Fruit fly (Drosophila melanogaster) whole organism, embryonic: ENCODE measurements around the gene Hsp67Ba.

Experiments
- Adf1 ChIP-seq: fragments of 200-800 bp; sonication (Bioruptor generic); IDR thresholded peaks from 2 replicates; pipeline ENCODE4 v1.3.6; 2022; ENCODE audit warnings: missing biosample characterization, missing genetic modification characterization
- Atf6 ChIP-seq: fragments of 200-800 bp; sonication (Bioruptor generic); IDR thresholded peaks from 2 replicates; pipeline ENCODE4 v1.3.6; 2022; ENCODE audit warnings: missing biosample characterization, missing genetic modification characterization
- B-H1 ChIP-seq: fragments of 200-800 bp; sonication (Bioruptor generic); IDR thresholded peaks from 3 replicates; pipeline ENCODE4 v1.3.6; 2022; ENCODE audit warnings: missing biosample characterization, missing genetic modification characterization
- CG10321 ChIP-seq: fragments of 200-800 bp; sonication (Bioruptor generic); IDR thresholded peaks from 2 replicates; pipeline ENCODE4 v1.3.6; 2022; ENCODE audit warnings: missing biosample characterization, missing genetic modification characterization
- CG10565 ChIP-seq: fragments of 200-800 bp; sonication (Bioruptor generic); optimal IDR thresholded peaks from 3 replicates; lab custom pipeline; 2016; ENCODE audit warnings: missing biosample characterization, mild to moderate bottlenecking, missing genetic modification characterization
- CG11695 ChIP-seq: fragments of 200-800 bp; sonication (Bioruptor generic); IDR thresholded peaks from 3 replicates; pipeline ENCODE4 v1.3.6; 2022; ENCODE audit warnings: missing biosample characterization, missing genetic modification characterization
- CG12236 ChIP-seq: fragments of 200-800 bp; sonication (Bioruptor generic); optimal IDR thresholded peaks from 2 replicates; lab custom pipeline; 2016; ENCODE audit warnings: missing biosample characterization, missing genetic modification characterization
- CG15479 ChIP-seq: fragments of 200-800 bp; sonication (Bioruptor generic); optimal IDR thresholded peaks from 3 replicates; lab custom pipeline; 2019; ENCODE audit warnings: missing biosample characterization, mild to moderate bottlenecking, missing genetic modification characterization, moderate library complexity
- CG15696 ChIP-seq: fragments of 200-800 bp; sonication (Bioruptor generic); optimal IDR thresholded peaks from 2 replicates; lab custom pipeline; 2019; ENCODE audit warnings: missing biosample characterization, mild to moderate bottlenecking, missing genetic modification characterization, moderate library complexity
- CG1832 ChIP-seq: fragments of 200-800 bp; sonication (Bioruptor generic); optimal IDR thresholded peaks from 2 replicates; lab custom pipeline; 2017; ENCODE audit warnings: missing biosample characterization, mild to moderate bottlenecking, missing genetic modification characterization, inconsistent platforms
- CG2889 ChIP-seq: fragments of 200-800 bp; sonication (Bioruptor generic); IDR thresholded peaks from 3 replicates; pipeline ENCODE4 v1.3.6; 2022; ENCODE audit warnings: missing biosample characterization, missing genetic modification characterization
- CG34376 ChIP-seq: fragments of 200-800 bp; sonication (Bioruptor generic); optimal IDR thresholded peaks from 2 replicates; lab custom pipeline; 2018; ENCODE audit warnings: missing biosample characterization, mild to moderate bottlenecking, missing genetic modification characterization
- CG34422 ChIP-seq: fragments of 200-800 bp; sonication (Bioruptor generic); IDR thresholded peaks from 3 replicates; pipeline ENCODE4 v1.3.6; 2022; ENCODE audit warnings: missing biosample characterization, missing genetic modification characterization
- CG4282 ChIP-seq: fragments of 200-800 bp; sonication (Bioruptor generic); optimal IDR thresholded peaks from 2 replicates; lab custom pipeline; 2016; ENCODE audit warnings: missing biosample characterization, missing genetic modification characterization
- CrebB ChIP-seq: fragments of 200-800 bp; sonication (Bioruptor generic); optimal IDR thresholded peaks from 3 replicates; lab custom pipeline; 2018; ENCODE audit warnings: missing biosample characterization, mild to moderate bottlenecking, missing genetic modification characterization
- Deaf1 ChIP-seq: fragments of 200-800 bp; optimal IDR thresholded peaks from 3 replicates; lab custom pipeline; 2019; ENCODE audit warnings: missing biosample characterization, mild to moderate bottlenecking, missing genetic modification characterization, moderate library complexity
- E2f2 ChIP-seq: fragments of 200-800 bp; sonication (Bioruptor generic); IDR thresholded peaks from 2 replicates; pipeline ENCODE4 v1.3.6; 2022; ENCODE audit warnings: missing biosample characterization, missing genetic modification characterization
- HLH54F ChIP-seq: fragments of 200-800 bp; sonication (Bioruptor generic); optimal IDR thresholded peaks from 3 replicates; lab custom pipeline; 2016; ENCODE audit warnings: missing biosample characterization, missing genetic modification characterization
- Hr3 ChIP-seq: fragments of 200-800 bp; sonication (Bioruptor generic); optimal IDR thresholded peaks from 3 replicates; lab custom pipeline; 2016; ENCODE audit warnings: missing biosample characterization, missing genetic modification characterization
- MESR4 ChIP-seq: fragments of 200-800 bp; sonication (Bioruptor generic); optimal IDR thresholded peaks from 2 replicates; lab custom pipeline; 2018; ENCODE audit warnings: missing biosample characterization, mild to moderate bottlenecking, missing genetic modification characterization, moderate library complexity
- Mad ChIP-seq: fragments of 200-800 bp; sonication (Bioruptor generic); optimal IDR thresholded peaks from 2 replicates; lab custom pipeline; 2016; ENCODE audit warnings: missing biosample characterization, missing genetic modification characterization
- Neu2 ChIP-seq: fragments of 200-800 bp; sonication (Bioruptor generic); optimal IDR thresholded peaks from 3 replicates; lab custom pipeline; 2016; ENCODE audit warnings: missing biosample characterization, missing genetic modification characterization, borderline replicate concordance
- NfI ChIP-seq: fragments of 200-800 bp; sonication (Bioruptor generic); optimal IDR thresholded peaks from 3 replicates; lab custom pipeline; 2018; ENCODE audit warnings: missing biosample characterization, mild to moderate bottlenecking, missing genetic modification characterization, moderate library complexity
- Sox100B ChIP-seq: fragments of 200-800 bp; sonication (Bioruptor generic); optimal IDR thresholded peaks from 3 replicates; lab custom pipeline; 2018; ENCODE audit warnings: missing biosample characterization, mild to moderate bottlenecking, missing genetic modification characterization
- Spps ChIP-seq: fragments of 200-800 bp; sonication (Bioruptor generic); optimal IDR thresholded peaks from 2 replicates; lab custom pipeline; 2018; ENCODE audit warnings: missing biosample characterization, mild to moderate bottlenecking, missing genetic modification characterization
- Sry-δ ChIP-seq: fragments of 200-800 bp; sonication (Bioruptor generic); optimal IDR thresholded peaks from 2 replicates; lab custom pipeline; 2016; ENCODE audit warnings: missing biosample characterization, missing genetic modification characterization
- Ssrp ChIP-seq: fragments of 200-800 bp; sonication (Bioruptor generic); optimal IDR thresholded peaks from 2 replicates; lab custom pipeline; 2018; ENCODE audit warnings: missing biosample characterization, mild to moderate bottlenecking, missing genetic modification characterization, moderate library complexity
- Usf ChIP-seq: fragments of 200-800 bp; sonication (Bioruptor generic); optimal IDR thresholded peaks from 2 replicates; lab custom pipeline; 2017; ENCODE audit warnings: missing genotype, missing biosample characterization, missing genetic modification characterization
- Vsx1 ChIP-seq: fragments of 200-800 bp; sonication (Bioruptor generic); optimal IDR thresholded peaks from 2 replicates; lab custom pipeline; 2017; ENCODE audit warnings: missing biosample characterization, mild to moderate bottlenecking, missing genetic modification characterization, missing genetic modification reagents
- bowl ChIP-seq: fragments of 200-800 bp; sonication (Bioruptor generic); IDR thresholded peaks from 2 replicates; pipeline ENCODE4 v1.3.6; 2022; ENCODE audit warnings: missing biosample characterization, missing genetic modification characterization
- bsh ChIP-seq, 2 experiments: fragments of 200-800 bp; sonication (Bioruptor generic); optimal IDR thresholded peaks; 2 replicates each; lab custom pipeline; 2017 to 2018; ENCODE audit warnings: mild to moderate bottlenecking in 2 of 2, missing biosample characterization in 2 of 2, missing genetic modification characterization in 2 of 2, moderate library complexity in 1 of 2
- chinmo ChIP-seq: fragments of 200-800 bp; sonication (Bioruptor generic); IDR thresholded peaks from 4 replicates; pipeline ENCODE4 v1.3.6; 2022; ENCODE audit warnings: missing biosample characterization, missing genetic modification characterization; ENCODE audit not compliant: partially characterized antibody
- chm ChIP-seq: fragments of 200-800 bp; sonication (Bioruptor generic); IDR thresholded peaks from 2 replicates; pipeline ENCODE4 v1.3.6; 2022; ENCODE audit warnings: missing biosample characterization, missing genetic modification characterization
- danr ChIP-seq: fragments of 200-800 bp; sonication (Bioruptor generic); IDR thresholded peaks from 2 replicates; pipeline ENCODE4 v1.3.6; 2022; ENCODE audit warnings: missing biosample characterization, missing genetic modification characterization
- exex ChIP-seq: fragments of 200-800 bp; sonication (Bioruptor generic); optimal IDR thresholded peaks from 4 replicates; lab custom pipeline; 2018; ENCODE audit warnings: missing biosample characterization, mild to moderate bottlenecking, missing genetic modification characterization, moderate library complexity
- ind ChIP-seq: fragments of 200-800 bp; sonication (Bioruptor generic); optimal IDR thresholded peaks from 3 replicates; lab custom pipeline; 2016; ENCODE audit warnings: missing biosample characterization, missing genetic modification characterization
- jumu ChIP-seq: fragments of 200-800 bp; sonication (Bioruptor generic); optimal IDR thresholded peaks from 3 replicates; lab custom pipeline; 2016; ENCODE audit warnings: missing biosample characterization, missing genetic modification characterization
- kah ChIP-seq: fragments of 200-800 bp; sonication (Bioruptor generic); optimal IDR thresholded peaks from 2 replicates; lab custom pipeline; 2018; ENCODE audit warnings: missing biosample characterization, mild to moderate bottlenecking, missing genetic modification characterization
- org-1 ChIP-seq: fragments of 200-800 bp; sonication (Bioruptor generic); optimal IDR thresholded peaks from 2 replicates; lab custom pipeline; 2017; ENCODE audit warnings: missing biosample characterization, missing genetic modification characterization
- pan ChIP-seq, 4 experiments: fragments of >200 bp in 3 of 4; fragments of 200-800 bp in 1 of 4; sonication (Bioruptor generic) in 1 of 4; optimal IDR thresholded peaks in 3 of 4; IDR thresholded peaks in 1 of 4; 2 replicates each; pipeline versions ENCODE4 v1.3.6 to Lab custom; 2017 to 2022; ENCODE audit warnings: missing biosample characterization in 2 of 4, missing genetic modification characterization in 2 of 4, mixed read lengths in 1 of 4
- pros ChIP-seq: fragments of 200-800 bp; sonication (Bioruptor generic); optimal IDR thresholded peaks from 3 replicates; lab custom pipeline; 2019; ENCODE audit warnings: missing biosample characterization, mild to moderate bottlenecking, missing genetic modification characterization, moderate library complexity
- ranshi ChIP-seq: fragments of 200-800 bp; sonication (Bioruptor generic); IDR thresholded peaks from 2 replicates; pipeline ENCODE4 v1.3.6; 2022; ENCODE audit warnings: missing biosample characterization, missing genetic modification characterization
- ro ChIP-seq: fragments of 200-800 bp; sonication (Bioruptor generic); IDR thresholded peaks from 2 replicates; pipeline ENCODE4 v1.3.6; 2022; ENCODE audit warnings: missing biosample characterization, missing genetic modification characterization
- sens ChIP-seq: fragments of 200-800 bp; sonication (Bioruptor generic); peaks from one replicate; lab custom pipeline; 2016; ENCODE audit warnings: missing biosample characterization, missing genetic modification characterization
- sr ChIP-seq: fragments of 200-800 bp; sonication (Bioruptor generic); IDR thresholded peaks from 3 replicates; pipeline ENCODE4 v1.3.6; 2022; ENCODE audit warnings: missing biosample characterization, missing genetic modification characterization
- tx ChIP-seq: fragments of 200-800 bp; sonication (Bioruptor generic); optimal IDR thresholded peaks from 2 replicates; lab custom pipeline; 2016; ENCODE audit warnings: missing biosample characterization, missing genetic modification characterization
- unc-4 ChIP-seq: fragments of 200-800 bp; sonication (Bioruptor generic); IDR thresholded peaks from 2 replicates; pipeline ENCODE4 v1.3.6; 2022; ENCODE audit warnings: missing biosample characterization, missing genetic modification characterization; ENCODE audit not compliant: partially characterized antibody
- unpg ChIP-seq: fragments of 200-800 bp; sonication (Bioruptor generic); optimal IDR thresholded peaks from 3 replicates; lab custom pipeline; 2018; ENCODE audit warnings: missing biosample characterization, mild to moderate bottlenecking, missing genetic modification characterization, moderate library complexity
- vvl ChIP-seq: fragments of 200-800 bp; sonication (Bioruptor generic); IDR thresholded peaks from 2 replicates; pipeline ENCODE4 v1.3.6; 2022; ENCODE audit warnings: missing biosample characterization, missing genetic modification characterization

The Hsp67Ba gene

DNA sequence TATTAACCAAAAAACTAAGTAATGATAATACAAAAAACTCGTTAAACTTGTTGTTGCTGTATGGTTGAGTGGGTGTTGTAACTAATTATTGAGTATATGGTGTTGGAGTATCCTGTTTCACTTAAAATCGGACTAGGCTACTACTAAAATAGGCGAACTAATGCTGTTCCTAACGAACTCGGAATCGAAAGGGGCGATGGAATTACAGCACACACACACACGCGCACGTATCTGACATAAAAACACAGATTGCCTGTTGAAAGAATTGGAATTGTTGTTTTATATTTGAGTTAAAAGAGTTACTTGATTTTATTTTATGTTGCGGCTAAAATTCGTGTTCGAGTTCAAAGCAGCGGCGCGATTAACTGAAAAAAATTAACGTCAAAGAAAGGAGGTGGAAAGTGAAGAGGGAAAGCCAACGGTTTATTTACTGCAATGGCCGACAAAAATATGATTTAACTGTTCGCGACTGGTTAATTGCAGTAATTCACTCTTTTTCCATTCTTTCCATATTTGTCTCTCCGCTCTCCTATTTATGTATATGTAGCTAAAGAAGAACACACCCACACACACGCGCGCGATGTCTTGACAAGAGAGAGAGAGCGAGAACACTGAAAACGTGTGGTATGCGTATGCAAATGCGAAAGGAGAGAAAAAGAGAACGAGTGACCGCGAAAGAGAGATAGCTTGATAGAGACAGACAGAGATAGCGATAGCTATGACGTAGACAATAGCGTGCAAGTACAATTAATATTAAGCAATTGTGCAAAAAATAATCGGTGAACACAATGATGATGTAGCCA, 22.2 kb upstream of the Hsp67Ba start (continued):
- TF ChIP-seq CG34376 (GFP tag; lab: Kevin White, UChicago) (peak; percentile 10), sr (peak; percentile 57; the same call in 1 of the 3 replicates), CG15479 (GFP tag; lab: Kevin White, UChicago) (peak; percentile 91), CG10321 (peak; percentile 58; the same call in 1 of the 2 replicates), Sry-δ (no peak), kah (GFP tag; lab: Kevin White, UChicago) (no peak), CG4282 (GFP tag; lab: Kevin White, UChicago) (no peak), sens (GFP tag; lab: Kevin White, UChicago) (no peak), chm (GFP tag; lab: Robert Waterston, UW) (peak; percentile 59; the same call in 1 of the 2 replicates), B-H1 (GFP tag; lab: Robert Waterston, UW) (no peak), Sox100B (GFP tag; lab: Kevin White, UChicago) (no peak), Ssrp (tag; lab: Kevin White, UChicago) (no peak), CG1832 (peak; percentile 85), MESR4 (GFP tag; lab: Kevin White, UChicago) (no peak), Adf1 (GFP tag; lab: Robert Waterston, UW) (no peak), CG12236 (GFP tag; lab: Kevin White, UChicago) (no peak), E2f2 (GFP tag; lab: Robert Waterston, UW) (no peak), tx (GFP tag; lab: Kevin White, UChicago) (no peak), NfI (GFP tag; lab: Kevin White, UChicago) (no peak), pan (optimal IDR thresholded peaks at IDR 0.05; lab: Kevin White, UChicago) (no peak), pan (GFP tag; optimal IDR thresholded peaks at IDR 0.05 in 1 of 2, IDR thresholded peaks at IDR 0.05 in 1 of 2) (no peak), HLH54F (no peak), CG11695 (GFP tag; lab: Robert Waterston, UW) (0 out of 3 replicates have a peak, but pooled peaks have one; percentile 6), CG2889 (no peak), unpg (GFP tag; lab: Kevin White, UChicago) (no peak), danr (GFP tag; lab: Robert Waterston, UW) (no peak), chinmo (GFP tag; lab: Robert Waterston, UW) (peak; percentile 83; the same call in 3 of the 4 replicates), unc-4 (no peak), Usf (GFP tag; lab: Kevin White, UChicago) (no peak), Atf6 (GFP tag; lab: Robert Waterston, UW) (0 out of 2 replicates have a peak, but pooled peaks have one; percentile 13), CrebB (tag; lab: Kevin White, UChicago) (no peak), Neu2 (GFP tag; lab: Kevin White, UChicago) (no peak), bsh (GFP tag; optimal IDR thresholded peaks at IDR 0.05; lab: Kevin White, UChicago) (peak in 1 of 2 experiments; percentile 12), Spps (tag; lab: Kevin White, UChicago) (no peak), org-1 (GFP tag; lab: Kevin White, UChicago) (no peak), jumu (GFP tag; lab: Kevin White, UChicago) (no peak), bowl (GFP tag; lab: Robert Waterston, UW) (no peak), ro (GFP tag; lab: Robert Waterston, UW) (no peak), Hr3 (GFP tag; lab: Kevin White, UChicago) (no peak), CG34422 (GFP tag; lab: Robert Waterston, UW) (peak; percentile 6; the same call in 1 of the 3 replicates), vvl (GFP tag; lab: Robert Waterston, UW) (peak; percentile 85), pros (peak; percentile 70), Mad (no peak), exex (tag; lab: Kevin White, UChicago) (peak; percentile 26), CG15696 (no peak), Deaf1 (no peak), Vsx1 (no peak), ind (GFP tag; lab: Kevin White, UChicago) (no peak), CG10565 (GFP tag; lab: Kevin White, UChicago) (no peak), ranshi (GFP tag; lab: Robert Waterston, UW) (no peak)
